Worm (Caenorhabditis elegans): ENCODE measurements around the gene spch-1.

DNA sequence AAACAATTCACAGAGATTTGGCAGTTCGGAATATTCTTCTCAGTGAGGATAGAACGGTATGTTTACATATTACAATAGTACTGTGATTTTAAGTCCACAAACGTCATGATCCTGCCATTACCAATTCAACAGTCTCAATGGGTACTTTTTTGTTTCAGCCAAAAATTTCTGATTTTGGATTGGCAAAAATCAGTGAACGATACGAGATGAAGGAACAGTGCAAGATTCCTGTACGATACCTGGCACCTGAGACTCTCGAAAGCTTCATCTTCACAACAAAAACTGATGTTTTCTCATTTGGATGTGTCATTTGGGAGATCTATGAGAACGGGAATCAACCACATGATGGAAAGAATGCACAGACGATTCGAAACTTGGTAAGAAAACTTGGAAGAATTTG, 33.3 kb downstream of the spch-1 start:
- no peak for TF ChIP-seq F13H6.1 (tag; optimal IDR thresholded peaks at IDR 0.05)
- TF ChIP-seq unc-62 (GFP tag; optimal IDR thresholded peaks at IDR 0.05): no peak
- TF ChIP-seq lin-39 (tag; optimal IDR thresholded peaks at IDR 0.05): no peak
- TF ChIP-seq blmp-1 (tag; optimal IDR thresholded peaks at IDR 0.05; ENCODE audit: insufficient read depth): no peak
- TF ChIP-seq nhr-6 (tag; optimal IDR thresholded peaks at IDR 0.05): no peak
- no peak for TF ChIP-seq elt-3 (tag; optimal IDR thresholded peaks at IDR 0.05)
- TF ChIP-seq unc-39 (tag; optimal IDR thresholded peaks at IDR 0.05): no peak
